Fruit fly (Drosophila melanogaster): ENCODE results near the gene plh.

The plh gene

DNA sequence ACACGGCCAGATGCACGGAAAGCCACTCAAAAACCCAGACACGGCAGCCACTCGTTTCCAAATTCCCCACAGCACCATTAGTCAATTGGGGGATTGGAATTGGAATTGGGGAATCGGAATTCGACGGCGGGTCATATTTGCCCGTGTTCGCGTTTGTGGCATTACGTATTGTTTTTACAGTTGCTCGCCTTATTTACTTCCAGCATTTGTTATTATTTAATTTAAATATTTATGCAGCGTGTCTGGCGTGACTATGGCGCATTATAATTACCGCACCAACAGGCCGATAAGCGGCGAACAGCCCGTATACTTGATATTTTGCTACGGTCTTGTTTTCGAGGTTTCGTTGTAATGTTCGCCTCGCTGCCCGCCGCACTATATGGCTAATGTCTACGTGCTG lies 4.3 kb upstream of the plh start (continued):
- peak; percentile 69 for TF ChIP-seq unpg (GFP tag; optimal IDR thresholded peaks at IDR 0.05)
- peak; percentile 16 for TF ChIP-seq CG4424 (GFP tag; optimal IDR thresholded peaks at IDR 0.05)
- TF ChIP-seq al (GFP tag; IDR thresholded peaks at IDR 0.05) = no peak
- no peak for TF ChIP-seq tio (GFP tag; optimal IDR thresholded peaks at IDR 0.05)
- peak; percentile 19 for TF ChIP-seq CoRest (tag; optimal IDR thresholded peaks at IDR 0.05)
- peak; percentile 83 for TF ChIP-seq Vsx1 (GFP tag; optimal IDR thresholded peaks at IDR 0.05)
- no peak for TF ChIP-seq CG1602 (GFP tag; optimal IDR thresholded peaks at IDR 0.05)
- no peak for TF ChIP-seq Oli (tag; optimal IDR thresholded peaks at IDR 0.05)
- TF ChIP-seq HHEX (GFP tag; optimal IDR thresholded peaks at IDR 0.05) = peak; percentile 83
- TF ChIP-seq salm (tag; optimal IDR thresholded peaks at IDR 0.05) = peak; percentile 25
- no peak for TF ChIP-seq CG34224 (GFP tag; IDR thresholded peaks at IDR 0.05; ENCODE audit: partially characterized antibody)
- TF ChIP-seq Taf1 (GFP tag; IDR thresholded peaks at IDR 0.05) = no peak
- peak; percentile 80 for TF ChIP-seq PHDP (tag; optimal IDR thresholded peaks at IDR 0.05)
- no peak for TF ChIP-seq CG11398 (GFP tag; optimal IDR thresholded peaks at IDR 0.05)
- no peak for TF ChIP-seq CkIIα-i1 (GFP tag; IDR thresholded peaks at IDR 0.05)
- no peak for TF ChIP-seq sima (GFP tag; optimal IDR thresholded peaks at IDR 0.05)
- no peak for TF ChIP-seq Nf-YA (GFP tag; IDR thresholded peaks at IDR 0.05)
- 0 out of 3 replicates have a peak, but pooled peaks have one; percentile 5 for TF ChIP-seq zfh1 (GFP tag; IDR thresholded peaks at IDR 0.05)
- TF ChIP-seq maf-S (GFP tag; optimal IDR thresholded peaks at IDR 0.05) = no peak
- TF ChIP-seq CG7372 (GFP tag; IDR thresholded peaks at IDR 0.05) = peak; percentile 17; the same call in 1 of the 2 replicates
- TF ChIP-seq Max (GFP tag; optimal IDR thresholded peaks at IDR 0.05) = peak; percentile 17
- no peak for TF ChIP-seq abd-A (tag; optimal IDR thresholded peaks at IDR 0.05)
- TF ChIP-seq Ets97D (GFP tag; optimal IDR thresholded peaks at IDR 0.05) = no peak
- peak; percentile 53; the same call in 1 of the 3 replicates for TF ChIP-seq C15 (GFP tag; IDR thresholded peaks at IDR 0.05)
- TF ChIP-seq CG11504 (tag; optimal IDR thresholded peaks at IDR 0.05) = peak; percentile 43
- TF ChIP-seq Ptx1 (GFP tag; IDR thresholded peaks at IDR 0.05) = no peak
- TF ChIP-seq CG1233 (GFP tag; optimal IDR thresholded peaks at IDR 0.05) = peak; percentile 73
- TF ChIP-seq ci (GFP tag; IDR thresholded peaks at IDR 0.05) = peak; percentile 76; the same call in 2 of the 3 replicates
- no peak for TF ChIP-seq NC2α (GFP tag; optimal IDR thresholded peaks at IDR 0.05)
- no peak for TF ChIP-seq CG4282 (GFP tag; optimal IDR thresholded peaks at IDR 0.05)
- peak; percentile 63 for TF ChIP-seq CG6254 (GFP tag; optimal IDR thresholded peaks at IDR 0.05)
- TF ChIP-seq CG12744 (GFP tag; optimal IDR thresholded peaks at IDR 0.05) = no peak
- no peak for TF ChIP-seq CG1024 (GFP tag; IDR thresholded peaks at IDR 0.05)
- TF ChIP-seq mam (GFP tag; optimal IDR thresholded peaks at IDR 0.05) = no peak
- TF ChIP-seq CG11723 (GFP tag; optimal IDR thresholded peaks at IDR 0.05) = peak; percentile 12
- TF ChIP-seq CG2712 (tag; optimal IDR thresholded peaks at IDR 0.05) = peak; percentile 1
- no peak for TF ChIP-seq Side (GFP tag; optimal IDR thresholded peaks at IDR 0.05)
- no peak for TF ChIP-seq Ravus (GFP tag; IDR thresholded peaks at IDR 0.05)
- TF ChIP-seq Ada2b (GFP tag; IDR thresholded peaks at IDR 0.05) = no peak
- peak; percentile 10 for TF ChIP-seq cato (GFP tag; optimal IDR thresholded peaks at IDR 0.05; ENCODE audit: borderline replicate concordance)
- TF ChIP-seq CG30403 (GFP tag; optimal IDR thresholded peaks at IDR 0.05) = peak; percentile 15
- no peak for TF ChIP-seq CG14667 (GFP tag; IDR thresholded peaks at IDR 0.05)
- TF ChIP-seq CG9932 (GFP tag; IDR thresholded peaks at IDR 0.05) = no peak
- no peak for TF ChIP-seq CG16863 (GFP tag; optimal IDR thresholded peaks at IDR 0.05)
- TF ChIP-seq ttk (GFP tag; IDR thresholded peaks at IDR 0.05) = 0 out of 2 replicates have a peak, but pooled peaks have one; percentile 14
- no peak for TF ChIP-seq zfh2 (GFP tag; optimal IDR thresholded peaks at IDR 0.05)
- peak; percentile 46 for TF ChIP-seq onecut (GFP tag; IDR thresholded peaks at IDR 0.05)
- TF ChIP-seq CG15696 (tag; optimal IDR thresholded peaks at IDR 0.05) = no peak
- no peak for TF ChIP-seq CG10654 (GFP tag; optimal IDR thresholded peaks at IDR 0.05)
- TF ChIP-seq tup (GFP tag; optimal IDR thresholded peaks at IDR 0.05) = peak; percentile 47
- TF ChIP-seq Adf1 (GFP tag; IDR thresholded peaks at IDR 0.05) = peak; percentile 33; the same call in 1 of the 2 replicates
- no peak for TF ChIP-seq fd102C (GFP tag; optimal IDR thresholded peaks at IDR 0.05)
